Fruit fly (Drosophila melanogaster): ENCODE measurements around the gene Bdbt.

The Bdbt gene

DNA sequence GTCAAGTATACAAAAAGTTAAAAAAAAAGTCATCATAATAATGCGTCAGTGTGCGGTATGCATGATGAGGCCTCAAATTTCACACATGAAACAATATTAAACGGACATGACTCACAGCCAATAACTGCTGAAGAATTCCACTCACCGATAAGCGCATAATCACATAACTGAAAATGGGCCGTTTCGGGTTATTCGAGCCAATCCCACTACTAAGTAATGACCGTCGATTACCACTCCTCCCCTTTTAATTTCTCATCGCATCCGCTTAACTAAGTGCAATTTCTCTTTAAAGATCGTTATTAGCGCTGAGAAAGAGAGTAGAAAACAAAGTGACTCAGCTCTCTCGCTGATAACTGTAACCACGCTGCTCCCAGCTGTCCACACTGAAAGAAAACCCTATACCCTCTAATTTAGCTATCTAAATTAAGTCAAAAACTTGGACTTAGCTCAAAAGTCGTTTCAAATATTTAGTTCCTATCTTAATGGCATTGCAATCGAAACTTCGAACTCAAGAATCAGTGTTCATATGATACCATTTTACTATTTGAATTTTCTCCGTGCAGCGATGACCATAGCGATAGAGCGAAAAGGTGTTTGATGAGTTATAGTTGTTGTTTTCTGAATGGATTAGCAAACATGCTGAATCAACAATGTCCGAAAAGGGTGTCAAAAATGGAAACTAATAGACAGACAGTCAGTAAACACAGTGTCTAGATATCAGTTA lies 5.8 kb downstream of the Bdbt start (continued):
- TF ChIP-seq pita (GFP tag; optimal IDR thresholded peaks at IDR 0.05) (no peak), fd102C (GFP tag; optimal IDR thresholded peaks at IDR 0.05) (peak; percentile 78), chm (GFP tag; IDR thresholded peaks at IDR 0.05) (peak; percentile 89), Lhr (GFP tag; optimal IDR thresholded peaks at IDR 0.05) (peak; percentile 67), psq (GFP tag; optimal IDR thresholded peaks at IDR 0.05) (peak; percentile 61), Rx (GFP tag; IDR thresholded peaks at IDR 0.05) (peak; percentile 76), CG4820 (GFP tag; optimal IDR thresholded peaks at IDR 0.05) (peak; percentile 81), CG16779 (GFP tag; IDR thresholded peaks at IDR 0.05) (peak; percentile 81), CG14710 (tag; optimal IDR thresholded peaks at IDR 0.05) (peak; percentile 78), CG2875 (GFP tag; optimal IDR thresholded peaks at IDR 0.05) (peak; percentile 89)

dm6 chr3R:21111964-21112740 lies 6.5 kb downstream of the Bdbt start:
- TF ChIP-seq CG11696 (GFP tag; IDR thresholded peaks at IDR 0.05) (no peak), corto (GFP tag; optimal IDR thresholded peaks at IDR 0.05) (peak; percentile 71), sr (GFP tag; IDR thresholded peaks at IDR 0.05) (no peak), odd (GFP tag; optimal IDR thresholded peaks at IDR 0.05) (peak; percentile 14), sqz (GFP tag; optimal IDR thresholded peaks at IDR 0.05) (peak; percentile 56), yki (optimal IDR thresholded peaks at IDR 0.05) (no peak), lilli (GFP tag; optimal IDR thresholded peaks at IDR 0.05) (peak; percentile 22), bsh (GFP tag; optimal IDR thresholded peaks at IDR 0.05) (no peak), bcd (GFP tag; optimal IDR thresholded peaks at IDR 0.05) (peak; percentile 19), cg (GFP tag; optimal IDR thresholded peaks at IDR 0.05) (no peak), CHES-1-like (GFP tag; optimal IDR thresholded peaks at IDR 0.05) (no peak), Meics (GFP tag; optimal IDR thresholded peaks at IDR 0.05) (peak; percentile 63), CG42726 (GFP tag; IDR thresholded peaks at IDR 0.05; ENCODE audit: partially characterized antibody) (0 out of 2 replicates have a peak, but pooled peaks have one; percentile 24), CG15073 (GFP tag; optimal IDR thresholded peaks at IDR 0.05) (no peak), CG4424 (GFP tag; optimal IDR thresholded peaks at IDR 0.05) (peak; percentile 39), grn (GFP tag; optimal IDR thresholded peaks at IDR 0.05) (no peak), Antp (GFP tag; optimal IDR thresholded peaks at IDR 0.05) (peak; percentile 24), Hr78 (GFP tag; optimal IDR thresholded peaks at IDR 0.05) (no peak), btn (GFP tag; optimal IDR thresholded peaks at IDR 0.05) (peak; percentile 7), Bteb2 (GFP tag; optimal IDR thresholded peaks at IDR 0.05) (peak; percentile 15), Fer3 (tag; optimal IDR thresholded peaks at IDR 0.05) (peak; percentile 14), ham (GFP tag; IDR thresholded peaks at IDR 0.05) (no peak), sna (GFP tag; IDR thresholded peaks at IDR 0.05; ENCODE audit: partially characterized antibody) (no peak), CG1603 (tag; optimal IDR thresholded peaks at IDR 0.05) (no peak), CG10147 (GFP tag; optimal IDR thresholded peaks at IDR 0.05) (no peak), CG11695 (GFP tag; IDR thresholded peaks at IDR 0.05) (peak; percentile 29; the same call in 1 of the 3 replicates), gcm (GFP tag; optimal IDR thresholded peaks at IDR 0.05) (peak; percentile 55), CG18619 (GFP tag; optimal IDR thresholded peaks at IDR 0.05) (no peak), Rfx (GFP tag; IDR thresholded peaks at IDR 0.05) (peak; percentile 51), CG2712 (tag; optimal IDR thresholded peaks at IDR 0.05) (peak; percentile 24), en (GFP tag; optimal IDR thresholded peaks at IDR 0.05) (no peak), CG17568 (GFP tag; optimal IDR thresholded peaks at IDR 0.05) (peak; percentile 44), Lpt (GFP tag; optimal IDR thresholded peaks at IDR 0.05) (no peak), Vsx1 (GFP tag; optimal IDR thresholded peaks at IDR 0.05) (no peak), cad (GFP tag; optimal IDR thresholded peaks at IDR 0.05) (no peak), Ssrp (tag; optimal IDR thresholded peaks at IDR 0.05) (peak; percentile 19), gfzf (GFP tag; optimal IDR thresholded peaks at IDR 0.05) (no peak)
